Worm (Caenorhabditis elegans) whole organism, L4 larva: ENCODE measurements around the gene F02E11.3.

Source experiments
- R02D3.7 ChIP-seq: fragments of 150-350 bp; sonication (generic microtip); optimal IDR thresholded peaks from 3 replicates; lab custom pipeline; 2014; ENCODE audit warnings: missing biosample characterization, missing genetic modification characterization
- Y48G9A.11 ChIP-seq: fragments of 200-800 bp; sonication (Bioruptor generic); IDR thresholded peaks from 2 replicates; pipeline ENCODE4 v1.3.6; 2022; ENCODE audit warnings: missing genetic modification reagents, missing genetic modification characterization, missing compliant biosample characterization
- daf-12 ChIP-seq: fragments of 150-350 bp; optimal IDR thresholded peaks from 2 replicates; lab custom pipeline; 2014; ENCODE audit warnings: missing biosample characterization, missing genetic modification reagents, missing genetic modification characterization
- daf-16 ChIP-seq, 3 experiments: sonication (generic microtip); optimal IDR thresholded peaks; 2 replicates each; lab custom pipeline; 2016 to 2017; ENCODE audit warnings: missing genetic modification characterization in 3 of 3, missing genetic modification reagents in 3 of 3, mild to moderate bottlenecking in 2 of 3, missing compliant biosample characterization in 2 of 3, missing biosample characterization in 1 of 3, moderate library complexity in 1 of 3
- dmd-6 ChIP-seq: fragments of 200-800 bp; sonication (Bioruptor generic); IDR thresholded peaks from 2 replicates; pipeline ENCODE4 v1.3.6; 2022; ENCODE audit warnings: missing genetic modification reagents, missing genetic modification characterization, missing compliant biosample characterization
- dve-1 ChIP-seq: sonication (generic microtip); optimal IDR thresholded peaks from 2 replicates; lab custom pipeline; 2017; ENCODE audit warnings: antibody characterized with exemption, mild to moderate bottlenecking, missing genetic modification characterization, missing compliant biosample characterization; ENCODE audit not compliant: insufficient read depth
- lin-15B ChIP-seq: fragments of 150-350 bp; sonication (generic microtip); optimal IDR thresholded peaks from 3 replicates; lab custom pipeline; 2014; ENCODE audit warnings: missing biosample characterization, missing genetic modification characterization
- mep-1 ChIP-seq: fragments of 150-350 bp; sonication (generic microtip); optimal IDR thresholded peaks from 3 replicates; lab custom pipeline; 2014; ENCODE audit warnings: missing biosample characterization, missing genetic modification characterization
- nhr-102 ChIP-seq: sonication (generic microtip); optimal IDR thresholded peaks from 2 replicates; lab custom pipeline; 2016; ENCODE audit warnings: mild to moderate bottlenecking, missing genetic modification characterization, moderate library complexity, missing compliant biosample characterization
- nhr-76 ChIP-seq: fragments of 150-350 bp; optimal IDR thresholded peaks from 2 replicates; lab custom pipeline; 2014; ENCODE audit warnings: missing biosample characterization, missing genetic modification characterization
- snpc-4 ChIP-seq: fragments of 150-350 bp; optimal IDR thresholded peaks from 2 replicates; lab custom pipeline; 2014; ENCODE audit warnings: missing biosample characterization, missing genetic modification characterization
- unc-130 ChIP-seq: sonication (generic microtip); optimal IDR thresholded peaks from 2 replicates; lab custom pipeline; 2016; ENCODE audit warnings: missing genetic modification reagents, missing genetic modification characterization, missing compliant biosample characterization
- zag-1 ChIP-seq: fragments of 150-350 bp; optimal IDR thresholded peaks from 2 replicates; lab custom pipeline; 2014; ENCODE audit warnings: missing biosample characterization, missing genetic modification characterization

DNA sequence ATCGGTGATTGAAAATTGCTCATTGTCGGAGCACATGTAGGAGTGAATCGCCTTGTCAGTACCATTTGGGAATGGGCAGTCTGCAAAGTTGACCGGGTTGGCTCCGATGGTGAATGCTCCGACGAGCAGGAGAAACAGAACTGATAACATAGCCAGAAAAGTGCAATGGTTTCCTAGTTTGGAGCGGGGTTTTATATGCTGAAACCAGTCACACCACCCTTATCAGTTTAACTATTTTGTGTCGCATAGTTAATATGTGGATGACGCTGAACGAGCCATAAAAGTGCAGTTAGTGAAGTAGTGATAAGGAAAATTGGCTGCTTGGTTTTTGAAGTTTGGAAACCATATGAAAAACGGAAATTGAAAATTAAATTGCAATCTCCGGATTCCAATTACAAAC, 29.0 kb downstream of the F02E11.3 start, which contains the start of gene C17F4.7:
- no peak for TF ChIP-seq Y48G9A.11 (GFP tag; lab: Robert Waterston, UW)
- no peak for TF ChIP-seq R02D3.7 (tag; lab: Kevin White, UChicago)
- no peak for TF ChIP-seq daf-16 (GFP tag; optimal IDR thresholded peaks at IDR 0.05; lab: Kevin White, UChicago)
- TF ChIP-seq daf-16 (tag; optimal IDR thresholded peaks at IDR 0.05; lab: Kevin White, UChicago), result peak; percentile 77
- peak; percentile 92 for TF ChIP-seq dmd-6 (GFP tag; lab: Robert Waterston, UW)
- TF ChIP-seq unc-130, result no peak
- TF ChIP-seq snpc-4 (tag; lab: Kevin White, UChicago), result no peak
- TF ChIP-seq lin-15B (tag; lab: Kevin White, UChicago), result no peak
- no peak for TF ChIP-seq nhr-76
- TF ChIP-seq dve-1 (tag; lab: Kevin White, UChicago), result peak; percentile 87
- TF ChIP-seq daf-12 (tag; lab: Kevin White, UChicago), result no peak
- TF ChIP-seq mep-1 (tag; lab: Kevin White, UChicago), result no peak
- TF ChIP-seq zag-1 (tag; lab: Kevin White, UChicago), result no peak
- TF ChIP-seq nhr-102 (tag; lab: Kevin White, UChicago), result peak; percentile 41
